Worm (Caenorhabditis elegans): ENCODE measurements around the gene klp-3.

- TF ChIP-seq ama-1 (optimal IDR thresholded peaks at IDR 0.05) = no peak
- no peak for TF ChIP-seq scrt-1 (GFP tag; IDR thresholded peaks at IDR 0.05)
These were observed 46.9 kb upstream of the klp-3 start for ce11 chrII:7795299-7795698.

Data from whole organism, early embryonic.